Worm (Caenorhabditis elegans): ENCODE measurements around the gene thk-1.

Gene thk-1

DNA sequence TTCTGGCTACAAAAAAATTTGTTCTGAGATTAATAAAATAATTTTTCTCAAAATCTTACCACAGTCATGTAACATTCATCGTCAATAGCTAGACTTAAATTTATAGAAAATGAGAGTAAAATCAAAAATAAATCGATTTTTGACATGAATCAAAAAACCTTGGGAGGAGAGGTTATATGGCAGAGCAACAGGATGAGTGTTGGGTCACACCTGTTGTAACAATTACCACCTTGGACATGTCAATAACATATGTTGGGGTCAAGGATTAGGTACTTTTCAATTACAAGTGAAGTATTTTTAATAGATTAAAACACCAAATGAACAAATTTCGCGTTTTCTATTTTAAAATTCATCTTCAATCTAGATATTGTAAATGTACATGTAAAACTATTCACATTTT lies 39.7 kb downstream of the thk-1 start, which contains the start of gene lipl-7:
Gene lipl-7, minus strand, starts transcription at position 165 of the 400 bp plus-strand sequence.
- no peak for TF ChIP-seq unc-62 (GFP tag; optimal IDR thresholded peaks at IDR 0.05)

DNA sequence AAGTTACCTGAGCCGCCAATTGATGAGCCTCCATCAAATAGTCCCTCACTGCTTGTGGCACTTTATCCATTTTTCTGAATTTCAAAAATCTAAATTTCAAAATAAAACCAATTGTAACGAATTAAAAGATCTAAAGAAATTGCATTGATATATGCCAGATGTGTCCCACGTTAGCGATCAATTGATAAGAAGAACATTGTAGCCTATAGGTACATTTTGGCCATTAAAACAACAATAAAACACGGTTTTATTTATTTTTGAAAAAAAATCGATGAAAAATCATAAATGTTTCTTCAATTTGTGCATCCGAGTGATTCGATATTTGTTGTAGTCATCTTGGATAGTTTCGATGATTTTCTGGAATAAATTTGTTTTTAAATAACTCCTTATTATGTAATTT lies 42.3 kb downstream of the thk-1 start, which contains the start of gene ech-8:
Gene ech-8, minus strand, starts transcription at position 132 of the 400 bp plus-strand sequence.
- no peak for TF ChIP-seq unc-62 (GFP tag; optimal IDR thresholded peaks at IDR 0.05)

DNA sequence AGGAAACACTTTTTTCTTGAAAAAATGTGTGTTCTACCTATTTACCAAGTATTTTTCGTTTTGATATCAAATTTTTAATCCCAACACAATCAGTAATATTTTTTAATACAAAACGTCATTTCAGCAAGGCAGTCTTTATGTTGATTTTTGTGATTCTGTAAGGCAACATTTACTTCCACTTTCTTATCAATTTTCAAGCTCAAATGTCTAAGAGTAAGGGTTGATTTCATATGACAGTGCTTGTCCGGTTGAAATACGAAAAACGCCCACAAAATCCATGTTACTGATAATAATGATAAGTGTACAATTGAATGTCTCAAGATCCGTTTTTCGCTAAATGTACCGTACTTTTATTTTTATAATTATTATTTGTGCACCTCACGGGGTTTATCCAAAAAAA lies 45.3 kb downstream of the thk-1 start:
- no peak for TF ChIP-seq unc-62 (GFP tag; optimal IDR thresholded peaks at IDR 0.05)

DNA sequence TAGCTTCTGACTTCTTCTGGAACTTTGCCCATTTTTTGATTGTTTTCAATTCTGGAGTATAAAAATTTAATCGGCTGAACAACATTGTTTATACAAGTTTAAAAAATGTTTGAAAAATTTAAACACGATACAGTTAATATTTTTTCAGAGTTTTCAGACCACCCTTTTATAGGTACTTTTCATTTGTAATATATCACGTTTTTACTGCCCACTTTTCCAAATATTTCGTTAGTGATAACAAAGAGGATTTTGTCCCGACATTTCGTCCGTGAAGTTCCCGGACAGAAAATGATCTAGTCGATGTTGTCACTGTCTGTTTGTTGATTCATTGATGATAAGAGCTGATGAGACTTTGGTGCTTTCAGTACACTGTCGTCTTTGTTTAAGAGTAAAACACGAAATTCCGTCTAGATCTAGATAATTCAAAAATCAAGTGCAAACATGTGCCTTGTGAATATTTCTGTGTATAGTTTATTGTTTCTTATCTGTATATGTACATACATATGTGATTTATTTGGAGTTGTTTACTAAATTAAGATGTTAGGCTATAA lies 46.0 kb downstream of the thk-1 start, which contains the start of gene ech-9:
Gene ech-9, minus strand, starts transcription at position 51 of the 551 bp plus-strand sequence.
- TF ChIP-seq unc-62 (GFP tag; optimal IDR thresholded peaks at IDR 0.05) = no peak

DNA sequence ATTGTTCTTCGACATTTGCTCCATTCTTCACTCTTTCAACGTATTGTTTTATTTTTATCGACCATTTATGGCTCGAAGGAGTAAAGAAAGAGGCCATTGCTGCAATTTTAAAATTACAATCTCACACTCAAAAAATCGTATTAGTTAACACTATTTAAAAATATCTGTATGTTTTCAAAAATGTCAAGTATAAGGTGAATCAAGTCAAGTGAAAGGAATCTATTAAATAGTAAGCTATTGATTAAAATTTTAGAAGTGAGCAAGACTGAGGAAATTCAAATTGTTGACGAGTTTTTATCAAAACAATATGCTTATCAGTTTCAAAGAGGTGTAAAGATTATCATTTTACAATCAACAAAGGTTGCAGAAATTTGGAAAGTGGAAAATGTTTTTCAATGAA lies 48.9 kb downstream of the thk-1 start, which contains the start of gene F01G10.4:
Gene F01G10.4, minus strand, starts transcription at position 101 of the 400 bp plus-strand sequence.
- TF ChIP-seq unc-62 (GFP tag; optimal IDR thresholded peaks at IDR 0.05) = no peak

DNA sequence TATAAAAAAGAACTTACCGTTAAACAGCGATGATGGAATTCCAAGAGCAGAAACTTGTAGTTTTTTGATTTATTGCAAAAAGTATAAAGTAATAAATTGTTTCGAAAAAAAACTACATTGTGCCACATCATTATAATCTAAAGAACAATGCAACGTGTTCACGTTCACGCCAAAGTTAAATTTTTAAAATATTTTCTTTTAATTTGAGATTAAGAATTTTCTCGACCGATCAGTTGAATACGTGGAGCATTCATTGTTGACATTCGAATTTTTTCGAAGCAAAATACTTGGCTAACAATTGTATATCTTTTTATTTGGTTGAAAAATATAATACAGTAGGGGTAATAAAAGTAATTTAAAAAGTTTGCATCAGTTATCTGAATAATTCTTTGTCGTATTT lies 50.4 kb downstream of the thk-1 start, which contains the start of gene F01G10.5:
Gene F01G10.5, minus strand, starts transcription at position 101 of the 400 bp plus-strand sequence.
- no peak for TF ChIP-seq unc-62 (GFP tag; optimal IDR thresholded peaks at IDR 0.05)

All from whole organism, dauer.